Fruit fly (Drosophila melanogaster) whole organism, embryonic: ENCODE data around the gene CG4982.

Experiments used
- BtbVII ChIP-seq: fragments of 200-800 bp; sonication (Bioruptor generic); optimal IDR thresholded peaks from 3 replicates; lab custom pipeline; 2017; ENCODE audit warnings: missing biosample characterization, mild to moderate bottlenecking, missing genetic modification characterization
- CG10147 ChIP-seq: fragments of 200-800 bp; sonication (Bioruptor generic); optimal IDR thresholded peaks from 2 replicates; lab custom pipeline; 2019; ENCODE audit warnings: missing biosample characterization, mild to moderate bottlenecking, missing genetic modification characterization, moderate library complexity
- CG12942 ChIP-seq: fragments of 200-800 bp; sonication (Bioruptor generic); optimal IDR thresholded peaks from 3 replicates; lab custom pipeline; 2016; ENCODE audit warnings: missing biosample characterization, missing genetic modification characterization
- CG1603 ChIP-seq: fragments of 200-800 bp; sonication (Bioruptor generic); optimal IDR thresholded peaks from 2 replicates; lab custom pipeline; 2019; ENCODE audit warnings: missing biosample characterization, mild to moderate bottlenecking, missing genetic modification characterization, moderate library complexity
- CG3065 ChIP-seq: fragments of 200-800 bp; sonication (Bioruptor generic); optimal IDR thresholded peaks from 2 replicates; lab custom pipeline; 2016; ENCODE audit warnings: missing biosample characterization, missing genetic modification characterization
- CG4730 ChIP-seq: fragments of 200-800 bp; sonication (Bioruptor generic); IDR thresholded peaks from 2 replicates; pipeline ENCODE4 v1.3.6; 2022; ENCODE audit warnings: missing biosample characterization, missing genetic modification characterization
- CG4820 ChIP-seq: fragments of 200-800 bp; sonication (Bioruptor generic); optimal IDR thresholded peaks from 3 replicates; lab custom pipeline; 2016; ENCODE audit warnings: missing biosample characterization, missing genetic modification characterization
- CTCF ChIP-seq: fragments of 200-800 bp; sonication (Bioruptor generic); optimal IDR thresholded peaks from 2 replicates; lab custom pipeline; 2017; ENCODE audit warnings: missing biosample characterization, mild to moderate bottlenecking, missing genetic modification characterization, moderate library complexity
- CrebB ChIP-seq: fragments of 200-800 bp; sonication (Bioruptor generic); optimal IDR thresholded peaks from 3 replicates; lab custom pipeline; 2018; ENCODE audit warnings: missing biosample characterization, mild to moderate bottlenecking, missing genetic modification characterization
- Dbx ChIP-seq: fragments of 200-800 bp; sonication (Bioruptor generic); IDR thresholded peaks from 3 replicates; pipeline ENCODE4 v1.3.6; 2022; ENCODE audit warnings: missing biosample characterization, missing genetic modification characterization
- Deaf1 ChIP-seq: fragments of 200-800 bp; optimal IDR thresholded peaks from 3 replicates; lab custom pipeline; 2019; ENCODE audit warnings: missing biosample characterization, mild to moderate bottlenecking, missing genetic modification characterization, moderate library complexity
- Drgx ChIP-seq: fragments of 200-800 bp; sonication (Bioruptor generic); IDR thresholded peaks from 2 replicates; pipeline ENCODE4 v1.3.6; 2022; ENCODE audit warnings: missing biosample characterization, missing genetic modification characterization
- Gsc ChIP-seq: fragments of 200-800 bp; sonication (Bioruptor generic); IDR thresholded peaks from 2 replicates; pipeline ENCODE4 v1.3.6; 2022; ENCODE audit warnings: missing biosample characterization, missing genetic modification characterization
- Hmr ChIP-seq: fragments of 200-800 bp; sonication (Bioruptor generic); optimal IDR thresholded peaks from 3 replicates; lab custom pipeline; 2017; ENCODE audit warnings: mild to moderate bottlenecking, missing biosample characterization, missing genetic modification reagents, missing genetic modification characterization
- Hsf ChIP-seq: fragments of 200-800 bp; sonication (Bioruptor generic); optimal IDR thresholded peaks from 3 replicates; lab custom pipeline; 2016; ENCODE audit warnings: missing biosample characterization, missing genetic modification characterization
- Nf-YA ChIP-seq: fragments of 200-800 bp; sonication (Bioruptor generic); IDR thresholded peaks from 2 replicates; pipeline ENCODE4 v1.3.6; 2022; ENCODE audit warnings: missing biosample characterization, missing genetic modification characterization
- Usf ChIP-seq: fragments of 200-800 bp; sonication (Bioruptor generic); optimal IDR thresholded peaks from 2 replicates; lab custom pipeline; 2017; ENCODE audit warnings: missing genotype, missing biosample characterization, missing genetic modification characterization
- bowl ChIP-seq: fragments of 200-800 bp; sonication (Bioruptor generic); IDR thresholded peaks from 2 replicates; pipeline ENCODE4 v1.3.6; 2022; ENCODE audit warnings: missing biosample characterization, missing genetic modification characterization
- cato ChIP-seq: fragments of 200-800 bp; sonication (Bioruptor generic); optimal IDR thresholded peaks from 2 replicates; lab custom pipeline; 2016; ENCODE audit warnings: missing biosample characterization, missing genetic modification characterization, borderline replicate concordance
- chinmo ChIP-seq: fragments of 200-800 bp; sonication (Bioruptor generic); IDR thresholded peaks from 4 replicates; pipeline ENCODE4 v1.3.6; 2022; ENCODE audit warnings: missing biosample characterization, missing genetic modification characterization; ENCODE audit not compliant: partially characterized antibody
- en ChIP-seq: fragments of 200-800 bp; sonication (Bioruptor generic); optimal IDR thresholded peaks from 2 replicates; lab custom pipeline; 2016; ENCODE audit warnings: missing biosample characterization, missing genetic modification characterization
- h ChIP-seq: fragments of >200 bp; optimal IDR thresholded peaks from 2 replicates; lab custom pipeline; 2017
- ham ChIP-seq: fragments of 200-800 bp; sonication (Bioruptor generic); IDR thresholded peaks from 2 replicates; pipeline ENCODE4 v1.3.6; 2022; ENCODE audit warnings: missing biosample characterization, missing genetic modification characterization
- kni ChIP-seq: fragments of 200-800 bp; sonication (Bioruptor generic); optimal IDR thresholded peaks from 3 replicates; lab custom pipeline; 2017; ENCODE audit warnings: mild to moderate bottlenecking, missing biosample characterization, missing genetic modification reagents, missing genetic modification characterization
- lola ChIP-seq, 3 experiments: fragments of >200 bp in 2 of 3; fragments of 200-800 bp in 1 of 3; sonication (Bioruptor generic) in 1 of 3; optimal IDR thresholded peaks; 2 replicates each; lab custom pipeline; 2017 to 2019; ENCODE audit warnings: missing biosample characterization in 3 of 3, missing genetic modification characterization in 3 of 3, mild to moderate bottlenecking in 1 of 3, moderate library complexity in 1 of 3
- lov ChIP-seq, 2 experiments: fragments of 200-800 bp in 1 of 2; fragments of >200 bp in 1 of 2; sonication (Bioruptor generic) in 1 of 2; IDR thresholded peaks in 1 of 2; optimal IDR thresholded peaks in 1 of 2; 2 replicates in 1 of 2; 3 replicates in 1 of 2; pipeline versions ENCODE4 v1.3.6 to Lab custom; 2017 to 2022; ENCODE audit warnings: missing biosample characterization in 1 of 2, missing genetic modification characterization in 1 of 2
- mam ChIP-seq: fragments of 200-800 bp; sonication (Bioruptor generic); optimal IDR thresholded peaks from 3 replicates; lab custom pipeline; 2016; ENCODE audit warnings: missing biosample characterization, missing genetic modification characterization
- nerfin-1 ChIP-seq: fragments of 200-800 bp; sonication (Bioruptor generic); optimal IDR thresholded peaks from 3 replicates; lab custom pipeline; 2019; ENCODE audit warnings: missing biosample characterization, mild to moderate bottlenecking, missing genetic modification characterization, moderate library complexity
- org-1 ChIP-seq: fragments of 200-800 bp; sonication (Bioruptor generic); optimal IDR thresholded peaks from 2 replicates; lab custom pipeline; 2017; ENCODE audit warnings: missing biosample characterization, missing genetic modification characterization
- pho ChIP-seq: fragments of 200-800 bp; sonication (Bioruptor generic); optimal IDR thresholded peaks from 2 replicates; lab custom pipeline; 2016; ENCODE audit warnings: missing biosample characterization, missing genetic modification characterization
- pum ChIP-seq: fragments of 200-800 bp; sonication (Bioruptor generic); optimal IDR thresholded peaks from 2 replicates; lab custom pipeline; 2016; ENCODE audit warnings: missing biosample characterization, missing genetic modification characterization
- schlank ChIP-seq: fragments of 200-800 bp; sonication (Bioruptor generic); optimal IDR thresholded peaks from 2 replicates; lab custom pipeline; 2018; ENCODE audit warnings: missing biosample characterization, mild to moderate bottlenecking, missing genetic modification characterization
- sqz ChIP-seq: fragments of 200-800 bp; sonication (Bioruptor generic); optimal IDR thresholded peaks from 3 replicates; lab custom pipeline; 2018; ENCODE audit warnings: missing biosample characterization, mild to moderate bottlenecking, missing genetic modification characterization

CG4982 gene

DNA sequence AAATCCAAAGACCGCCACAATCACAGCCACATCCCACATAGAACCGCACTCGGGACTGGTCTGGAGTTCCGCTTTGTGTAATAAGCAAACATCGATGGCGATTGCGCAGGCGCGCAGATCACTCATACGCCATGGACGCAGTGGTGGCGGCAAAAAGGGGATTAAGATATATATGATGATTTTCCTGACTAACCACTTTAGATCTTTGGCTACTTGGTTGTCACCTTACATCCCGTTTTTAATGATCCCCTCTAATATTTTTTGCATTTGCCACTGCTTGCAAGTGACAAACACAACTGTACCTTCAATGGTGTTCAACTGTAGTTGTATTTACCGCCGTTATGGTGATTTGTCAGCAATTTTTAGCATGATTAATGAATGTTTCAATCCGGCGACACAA is 8.7 kb downstream of the CG4982 start (continued):
- TF ChIP-seq sqz (GFP tag; lab: Kevin White, UChicago) (no peak), en (no peak), CG4820 (no peak), Drgx (GFP tag; lab: Robert Waterston, UW) (peak; percentile 86), Hmr (peak; percentile 63), Dbx (GFP tag; lab: Robert Waterston, UW) (peak; percentile 64), schlank (tag; lab: Kevin White, UChicago) (peak; percentile 67)

dm6 chr3L:16313985-16314384 is 12.7 kb downstream of the CG4982 start, which contains the start of gene CG13062:
Gene CG13062 (plus strand): TSS chr3L:16314285.
- no peak for TF ChIP-seq CG1603 (tag; lab: Kevin White, UChicago)
- TF ChIP-seq kni (GFP tag; lab: Kevin White, UChicago): no peak
- TF ChIP-seq cato (GFP tag; lab: Kevin White, UChicago): no peak
- no peak for TF ChIP-seq Gsc (GFP tag; lab: Robert Waterston, UW)
- no peak for TF ChIP-seq lov (optimal IDR thresholded peaks at IDR 0.05; lab: Kevin White, UChicago)
- TF ChIP-seq lov (GFP tag; IDR thresholded peaks at IDR 0.05; lab: Robert Waterston, UW): 0 out of 3 replicates have a peak, but pooled peaks have one; percentile 22
- TF ChIP-seq, all 482 proteins: peak for 1

DNA sequence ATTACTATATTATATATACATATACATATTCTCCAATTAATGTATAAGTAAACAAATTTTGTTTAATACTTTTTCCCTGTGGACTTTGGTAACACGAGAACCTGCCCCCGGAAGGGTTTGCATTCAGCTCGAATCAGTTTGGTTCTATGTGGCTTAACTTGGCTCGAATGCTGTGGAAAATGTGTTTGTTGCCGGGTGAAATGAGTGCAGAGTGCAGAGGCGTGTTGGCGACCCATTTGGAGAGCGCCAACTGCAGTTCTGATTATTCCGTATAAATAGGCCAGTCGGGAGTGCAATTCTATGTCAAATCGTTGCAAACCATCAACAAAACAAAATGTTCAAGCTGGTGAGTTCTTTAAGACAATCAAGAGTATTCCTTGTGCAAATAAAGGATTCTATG is 16.5 kb downstream of the CG4982 start, which contains the start of gene Nplp3:
Gene Nplp3, plus strand, starts transcription at position 301 of the 400 bp plus-strand sequence.
- TF ChIP-seq nerfin-1 (tag; lab: Kevin White, UChicago) (no peak), ham (GFP tag; lab: Robert Waterston, UW) (no peak), CG10147 (GFP tag; lab: Kevin White, UChicago) (no peak), CG12942 (no peak), CG3065 (GFP tag; lab: Kevin White, UChicago) (no peak), Hsf (GFP tag; lab: Kevin White, UChicago) (no peak), CrebB (no peak), Nf-YA (GFP tag; lab: Robert Waterston, UW) (no peak), CTCF (GFP tag; lab: Kevin White, UChicago) (no peak), pho (GFP tag; lab: Kevin White, UChicago) (no peak), sqz (GFP tag; lab: Kevin White, UChicago) (no peak), bowl (no peak), mam (GFP tag; lab: Kevin White, UChicago) (no peak)

DNA sequence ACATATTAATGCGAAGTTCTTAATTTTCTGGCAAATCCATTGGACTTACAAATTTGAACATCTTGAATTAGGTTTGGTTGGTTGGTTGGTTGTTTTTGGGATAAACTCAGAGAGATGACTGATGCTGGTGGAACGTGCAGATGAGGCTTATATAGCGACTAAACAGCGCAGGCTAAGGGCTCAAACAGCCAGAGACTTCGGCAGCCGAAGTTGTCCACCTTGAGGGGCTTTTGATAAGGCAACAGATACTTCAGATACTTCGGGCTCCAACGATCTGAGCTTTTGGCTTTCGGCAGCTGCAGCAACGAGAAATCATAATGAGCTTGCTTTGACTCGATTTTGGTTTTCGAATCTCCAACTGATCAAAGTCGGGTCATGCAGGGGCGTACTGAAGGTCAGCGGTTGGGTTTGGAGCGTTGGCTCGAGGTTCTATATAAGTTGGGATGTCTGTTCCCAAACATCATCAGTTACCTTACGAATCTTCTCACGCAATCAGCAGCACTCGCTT is 18.2 kb downstream of the CG4982 start, which contains the start of the genes CG13041 and CG13060:
Gene CG13041, minus strand, starts transcription at position 128 of the 508 bp plus-strand sequence.
Gene CG13060, plus strand, starts transcription at position 458 of the 508 bp plus-strand sequence.
- no peak for TF ChIP-seq org-1 (GFP tag; lab: Kevin White, UChicago)
- 0 out of 4 replicates have a peak, but pooled peaks have one; percentile 61 for TF ChIP-seq chinmo (GFP tag; lab: Robert Waterston, UW)
- TF ChIP-seq Deaf1 (tag; lab: Kevin White, UChicago): peak; percentile 68
- no peak for TF ChIP-seq Usf (GFP tag; lab: Kevin White, UChicago)
- no peak for TF ChIP-seq CG4730

- no peak for TF ChIP-seq h
- TF ChIP-seq pum (GFP tag; lab: Kevin White, UChicago): no peak
- no peak for TF ChIP-seq lola (GFP tag; optimal IDR thresholded peaks at IDR 0.05; lab: Kevin White, UChicago)
- TF ChIP-seq BtbVII (GFP tag; lab: Kevin White, UChicago): no peak
Observed at dm6 chr3L:16321172-16321571, 19.9 kb downstream of the CG4982 start, which contains the start of gene CG42718. Gene CG42718 (minus strand): TSS chr3L:16321272.
